Fruit fly (Drosophila melanogaster) whole organism, pupa: ENCODE data around the gene elB.
A peak's percentile ranks its signal among the peaks of the same experiment; 100 is the strongest.

Experiments
- CG10348 ChIP-seq: fragments of 200-800 bp; sonication (Bioruptor generic); IDR thresholded peaks from 2 replicates; pipeline ENCODE4 v1.3.6; 2022; ENCODE audit warnings: missing biosample characterization, missing genetic modification characterization
- CG12605 ChIP-seq: fragments of 200-800 bp; sonication (Bioruptor generic); IDR thresholded peaks from 2 replicates; pipeline ENCODE4 v1.3.6; 2022; ENCODE audit warnings: missing biosample characterization, missing genetic modification characterization
- CG13204 ChIP-seq: fragments of 200-800 bp; sonication (Bioruptor generic); optimal IDR thresholded peaks from 2 replicates; lab custom pipeline; 2018; ENCODE audit warnings: missing biosample characterization, mild to moderate bottlenecking, missing genetic modification characterization, moderate library complexity
- CG14655 ChIP-seq: fragments of 200-800 bp; sonication (Bioruptor generic); optimal IDR thresholded peaks from 3 replicates; lab custom pipeline; 2017; ENCODE audit warnings: mild to moderate bottlenecking, missing biosample characterization, missing genetic modification reagents, missing genetic modification characterization
- CG15710 ChIP-seq: fragments of 200-800 bp; sonication (Bioruptor generic); optimal IDR thresholded peaks from 2 replicates; lab custom pipeline; 2018; ENCODE audit warnings: missing biosample characterization, mild to moderate bottlenecking, missing genetic modification characterization, moderate library complexity
- CG17806 ChIP-seq: fragments of 200-800 bp; sonication (Bioruptor generic); optimal IDR thresholded peaks from 2 replicates; lab custom pipeline; 2018; ENCODE audit warnings: missing biosample characterization, mild to moderate bottlenecking, missing genetic modification characterization, moderate library complexity
- CG32121 ChIP-seq: fragments of 200-800 bp; sonication (Bioruptor generic); IDR thresholded peaks from 2 replicates; pipeline ENCODE4 v1.3.6; 2022; ENCODE audit warnings: missing biosample characterization, missing genetic modification characterization
- CG34367 ChIP-seq: fragments of 200-800 bp; sonication (Bioruptor generic); optimal IDR thresholded peaks from 2 replicates; lab custom pipeline; 2018; ENCODE audit warnings: missing biosample characterization, mild to moderate bottlenecking, missing genetic modification characterization
- CG4496 ChIP-seq: fragments of 200-800 bp; sonication (Bioruptor generic); IDR thresholded peaks from 3 replicates; pipeline ENCODE4 v1.3.6; 2022; ENCODE audit warnings: missing biosample characterization, missing genetic modification characterization
- CG8159 ChIP-seq: fragments of 200-800 bp; sonication (Bioruptor generic); optimal IDR thresholded peaks from 3 replicates; lab custom pipeline; 2018; ENCODE audit warnings: missing biosample characterization, mild to moderate bottlenecking, missing genetic modification characterization, moderate library complexity
- CG8301 ChIP-seq: fragments of 200-800 bp; sonication (Bioruptor generic); optimal IDR thresholded peaks from 2 replicates; lab custom pipeline; 2018; ENCODE audit warnings: missing biosample characterization, mild to moderate bottlenecking, missing genetic modification characterization
- CG9948 ChIP-seq: fragments of 200-800 bp; sonication (Bioruptor generic); optimal IDR thresholded peaks from 2 replicates; lab custom pipeline; 2018; ENCODE audit warnings: missing biosample characterization, mild to moderate bottlenecking, missing genetic modification characterization, moderate library complexity
- D1 ChIP-seq: fragments of 200-800 bp; sonication (Bioruptor generic); optimal IDR thresholded peaks from 2 replicates; lab custom pipeline; 2018; ENCODE audit warnings: missing biosample characterization, mild to moderate bottlenecking, missing genetic modification characterization, moderate library complexity
- EcR ChIP-seq: fragments of 200-800 bp; sonication (Bioruptor generic); optimal IDR thresholded peaks from 3 replicates; lab custom pipeline; 2019; ENCODE audit warnings: missing biosample characterization, missing genetic modification characterization, mild to moderate bottlenecking, moderate library complexity, missing genetic modification reagents
- Ets98B ChIP-seq: fragments of 200-800 bp; sonication (Bioruptor generic); IDR thresholded peaks from 2 replicates; pipeline ENCODE4 v1.3.6; 2022; ENCODE audit warnings: missing biosample characterization, missing genetic modification characterization
- Pif1A ChIP-seq: fragments of 200-800 bp; sonication (Bioruptor generic); optimal IDR thresholded peaks from 3 replicates; lab custom pipeline; 2016; ENCODE audit warnings: missing biosample characterization, missing genetic modification characterization
- Pif1B ChIP-seq: fragments of 200-800 bp; sonication (Bioruptor generic); optimal IDR thresholded peaks from 3 replicates; lab custom pipeline; 2016; ENCODE audit warnings: missing biosample characterization, missing genetic modification characterization
- Snoo ChIP-seq: fragments of 200-800 bp; sonication (Bioruptor generic); optimal IDR thresholded peaks from 3 replicates; lab custom pipeline; 2017; ENCODE audit warnings: missing biosample characterization, mild to moderate bottlenecking, missing genetic modification characterization, inconsistent platforms
- fd96Ca ChIP-seq: fragments of 200-800 bp; sonication (Bioruptor generic); IDR thresholded peaks from 3 replicates; pipeline ENCODE4 v1.3.6; 2022; ENCODE audit warnings: missing biosample characterization, missing genetic modification characterization
- gl ChIP-seq: fragments of 200-800 bp; sonication (Bioruptor generic); optimal IDR thresholded peaks from 2 replicates; lab custom pipeline; 2018; ENCODE audit warnings: missing biosample characterization, mild to moderate bottlenecking, missing genetic modification characterization
- rn ChIP-seq: fragments of 200-800 bp; sonication (Bioruptor generic); IDR thresholded peaks from 2 replicates; pipeline ENCODE4 v1.3.6; 2022; ENCODE audit warnings: missing biosample characterization, missing genetic modification characterization

Gene elB

dm6 chr2L:14355033-14355851, 54.1 kb downstream of the elB start, which contains the start of gene Rab14:
Gene Rab14, plus strand, starts transcription at chr2L:14355145.
- TF ChIP-seq CG4496 (GFP tag; lab: Robert Waterston, UW) (peak; percentile 92), CG9948 (tag; lab: Kevin White, UChicago) (peak; percentile 64), D1 (tag; lab: Kevin White, UChicago) (peak; percentile 74), CG34367 (peak; percentile 57), CG15710 (tag; lab: Kevin White, UChicago) (peak; percentile 79), CG14655 (GFP tag; lab: Kevin White, UChicago) (peak; percentile 81), CG8159 (peak; percentile 67), CG12605 (peak; percentile 85), Ets98B (GFP tag; lab: Robert Waterston, UW) (peak; percentile 85), Pif1A (GFP tag; lab: Kevin White, UChicago) (no peak), EcR (GFP tag; lab: Kevin White, UChicago) (peak; percentile 19), CG10348 (GFP tag; lab: Robert Waterston, UW) (peak; percentile 47; the same call in 1 of the 2 replicates), CG32121 (peak; percentile 90), CG8301 (tag; lab: Kevin White, UChicago) (peak; percentile 79), fd96Ca (GFP tag; lab: Robert Waterston, UW) (peak; percentile 83), rn (GFP tag; lab: Robert Waterston, UW) (peak; percentile 55; the same call in 1 of the 2 replicates), gl (tag; lab: Kevin White, UChicago) (peak; percentile 35), CG13204 (GFP tag; lab: Kevin White, UChicago) (peak; percentile 34), Snoo (peak; percentile 58), Pif1B (GFP tag; lab: Kevin White, UChicago) (peak; percentile 72), CG17806 (tag; lab: Kevin White, UChicago) (peak; percentile 76)

dm6 chr2L:14351441-14352127, 57.8 kb downstream of the elB start, which contains the start of gene CG43052:
Gene CG43052, plus strand, starts transcription at chr2L:14352077.
- TF ChIP-seq CG17806 (tag; lab: Kevin White, UChicago) (no peak), rn (GFP tag; lab: Robert Waterston, UW) (no peak), CG12605 (no peak), Pif1A (GFP tag; lab: Kevin White, UChicago) (no peak), CG4496 (GFP tag; lab: Robert Waterston, UW) (no peak), Snoo (no peak), CG34367 (no peak), Pif1B (GFP tag; lab: Kevin White, UChicago) (no peak), CG8159 (no peak), CG14655 (GFP tag; lab: Kevin White, UChicago) (no peak), CG10348 (GFP tag; lab: Robert Waterston, UW) (no peak), CG32121 (no peak), gl (tag; lab: Kevin White, UChicago) (no peak), CG15710 (tag; lab: Kevin White, UChicago) (no peak), EcR (GFP tag; lab: Kevin White, UChicago) (no peak), D1 (tag; lab: Kevin White, UChicago) (no peak), CG8301 (tag; lab: Kevin White, UChicago) (no peak)

dm6 chr2L:14350587-14350986, 58.8 kb downstream of the elB start:
- TF ChIP-seq CG8159 (no peak), CG34367 (no peak), CG4496 (GFP tag; lab: Robert Waterston, UW) (no peak), CG8301 (tag; lab: Kevin White, UChicago) (no peak), Ets98B (GFP tag; lab: Robert Waterston, UW) (no peak), CG10348 (GFP tag; lab: Robert Waterston, UW) (no peak), EcR (GFP tag; lab: Kevin White, UChicago) (no peak)

- no peak for TF ChIP-seq Pif1A (GFP tag; lab: Kevin White, UChicago)
- TF ChIP-seq CG34367: no peak
- no peak for TF ChIP-seq EcR (GFP tag; lab: Kevin White, UChicago)
- TF ChIP-seq CG4496 (GFP tag; lab: Robert Waterston, UW): 0 out of 3 replicates have a peak, but pooled peaks have one; percentile 7
These were observed 60.7 kb downstream of the elB start, which contains the start of gene mTTF for dm6 chr2L:14348602-14349001. Gene mTTF, minus strand, starts transcription at chr2L:14348790.

dm6 chr2L:14346588-14346987, 62.8 kb downstream of the elB start, which contains the start of gene Send2:
Gene Send2, minus strand, starts transcription at chr2L:14346688.
- TF ChIP-seq CG12605 (no peak), Snoo (no peak), CG32121 (no peak), EcR (GFP tag; lab: Kevin White, UChicago) (no peak), Ets98B (GFP tag; lab: Robert Waterston, UW) (no peak), Pif1B (GFP tag; lab: Kevin White, UChicago) (no peak), CG10348 (GFP tag; lab: Robert Waterston, UW) (no peak), Pif1A (GFP tag; lab: Kevin White, UChicago) (no peak), CG34367 (no peak), rn (GFP tag; lab: Robert Waterston, UW) (no peak), CG15710 (tag; lab: Kevin White, UChicago) (no peak), CG8301 (tag; lab: Kevin White, UChicago) (no peak), fd96Ca (GFP tag; lab: Robert Waterston, UW) (no peak), CG13204 (GFP tag; lab: Kevin White, UChicago) (no peak), gl (tag; lab: Kevin White, UChicago) (no peak)
